Fruit fly (Drosophila melanogaster) whole organism, embryonic: ENCODE results near the gene D1.

Experiments
- Bteb2 ChIP-seq: fragments of 200-800 bp; sonication (Bioruptor generic); optimal IDR thresholded peaks from 2 replicates; lab custom pipeline; 2016; ENCODE audit warnings: missing biosample characterization, missing genetic modification characterization
- CG1024 ChIP-seq: fragments of 200-800 bp; sonication (Bioruptor generic); IDR thresholded peaks from 2 replicates; pipeline ENCODE4 v1.3.6; 2022; ENCODE audit warnings: missing biosample characterization, missing genetic modification characterization
- CG10274 ChIP-seq: fragments of 200-800 bp; sonication (Bioruptor generic); optimal IDR thresholded peaks from 3 replicates; lab custom pipeline; 2017; ENCODE audit warnings: missing biosample characterization, mild to moderate bottlenecking, missing genetic modification characterization
- CG11723 ChIP-seq: fragments of 200-800 bp; sonication (Bioruptor generic); optimal IDR thresholded peaks from 2 replicates; lab custom pipeline; 2017; ENCODE audit warnings: missing biosample characterization, mild to moderate bottlenecking, missing genetic modification characterization
- CG12391 ChIP-seq: fragments of 200-800 bp; sonication (Bioruptor generic); optimal IDR thresholded peaks from 3 replicates; lab custom pipeline; 2018; ENCODE audit warnings: missing biosample characterization, mild to moderate bottlenecking, missing genetic modification characterization, moderate library complexity
- CG12744 ChIP-seq: fragments of 200-800 bp; sonication (Bioruptor generic); optimal IDR thresholded peaks from 2 replicates; lab custom pipeline; 2016; ENCODE audit warnings: missing biosample characterization, missing genetic modification characterization
- CG13894 ChIP-seq: fragments of 200-800 bp; sonication (Bioruptor generic); optimal IDR thresholded peaks from 3 replicates; lab custom pipeline; 2018; ENCODE audit warnings: missing biosample characterization, mild to moderate bottlenecking, missing genetic modification characterization, moderate library complexity
- CG15514 ChIP-seq: fragments of 200-800 bp; sonication (Bioruptor generic); optimal IDR thresholded peaks from 3 replicates; lab custom pipeline; 2017; ENCODE audit warnings: missing biosample characterization, missing genetic modification characterization, mild to moderate bottlenecking, moderate library complexity, missing genetic modification reagents
- CG17359 ChIP-seq: fragments of 200-800 bp; sonication (Bioruptor generic); optimal IDR thresholded peaks from 3 replicates; lab custom pipeline; 2018; ENCODE audit warnings: missing biosample characterization, mild to moderate bottlenecking, missing genetic modification characterization, moderate library complexity
- CG17361 ChIP-seq: fragments of 200-800 bp; sonication (Bioruptor generic); IDR thresholded peaks from 3 replicates; pipeline ENCODE4 v1.3.6; 2022; ENCODE audit warnings: missing biosample characterization, missing genetic modification characterization
- CG17385 ChIP-seq: fragments of 200-800 bp; sonication (Bioruptor generic); optimal IDR thresholded peaks from 3 replicates; lab custom pipeline; 2018; ENCODE audit warnings: missing biosample characterization, mild to moderate bottlenecking, missing genetic modification characterization
- CG18619 ChIP-seq: fragments of 200-800 bp; sonication (Bioruptor generic); optimal IDR thresholded peaks from 3 replicates; lab custom pipeline; 2017; ENCODE audit warnings: missing biosample characterization, mild to moderate bottlenecking, missing genetic modification characterization
- CG31224 ChIP-seq: fragments of 200-800 bp; sonication (Bioruptor generic); IDR thresholded peaks from 2 replicates; pipeline ENCODE4 v1.3.6; 2022; ENCODE audit warnings: missing biosample characterization, missing genetic modification characterization
- CG42726 ChIP-seq: fragments of 200-800 bp; sonication (Bioruptor generic); IDR thresholded peaks from 2 replicates; pipeline ENCODE4 v1.3.6; 2022; ENCODE audit warnings: missing biosample characterization, missing genetic modification characterization; ENCODE audit not compliant: partially characterized antibody
- CG4617 ChIP-seq: fragments of 200-800 bp; sonication (Bioruptor generic); optimal IDR thresholded peaks from 3 replicates; lab custom pipeline; 2016; ENCODE audit warnings: missing biosample characterization, missing genetic modification characterization, borderline replicate concordance
- CG4730 ChIP-seq: fragments of 200-800 bp; sonication (Bioruptor generic); IDR thresholded peaks from 2 replicates; pipeline ENCODE4 v1.3.6; 2022; ENCODE audit warnings: missing biosample characterization, missing genetic modification characterization
- CG7271 ChIP-seq: fragments of 200-800 bp; sonication (Bioruptor generic); optimal IDR thresholded peaks from 2 replicates; lab custom pipeline; 2018; ENCODE audit warnings: missing biosample characterization, mild to moderate bottlenecking, missing genetic modification characterization, moderate library complexity
- CG7357 ChIP-seq: fragments of 200-800 bp; sonication (Bioruptor generic); IDR thresholded peaks from 3 replicates; pipeline ENCODE4 v1.3.6; 2022; ENCODE audit warnings: missing biosample characterization, missing genetic modification characterization
- CG7556 ChIP-seq: fragments of 200-800 bp; sonication (Bioruptor generic); optimal IDR thresholded peaks from 2 replicates; lab custom pipeline; 2017; ENCODE audit warnings: missing biosample characterization, mild to moderate bottlenecking, missing genetic modification characterization
- Camta ChIP-seq: fragments of 200-800 bp; sonication (Bioruptor generic); optimal IDR thresholded peaks from 2 replicates; lab custom pipeline; 2016; ENCODE audit warnings: missing biosample characterization, missing genetic modification characterization
- CoRest ChIP-seq: fragments of 200-800 bp; sonication (Bioruptor generic); optimal IDR thresholded peaks from 3 replicates; lab custom pipeline; 2018; ENCODE audit warnings: missing biosample characterization, mild to moderate bottlenecking, missing genetic modification characterization, moderate library complexity
- Dfd ChIP-seq, 2 experiments: fragments of >200 bp; optimal IDR thresholded peaks; 2 replicates each; lab custom pipeline; 2017; ENCODE audit warnings: missing biosample characterization in 2 of 2, missing genetic modification characterization in 2 of 2
- Doc2 ChIP-seq: fragments of 200-800 bp; sonication (Bioruptor generic); IDR thresholded peaks from 2 replicates; pipeline ENCODE4 v1.3.6; 2022; ENCODE audit warnings: missing biosample characterization, missing genetic modification characterization
- Fer1 ChIP-seq: fragments of 200-800 bp; sonication (Bioruptor generic); optimal IDR thresholded peaks from 2 replicates; lab custom pipeline; 2017; ENCODE audit warnings: missing biosample characterization, mild to moderate bottlenecking, missing genetic modification characterization
- HLH4C ChIP-seq: fragments of 200-800 bp; sonication (Bioruptor generic); IDR thresholded peaks from 3 replicates; pipeline ENCODE4 v1.3.6; 2022; ENCODE audit warnings: missing biosample characterization, missing genetic modification characterization; ENCODE audit not compliant: partially characterized antibody
- HLH54F ChIP-seq: fragments of 200-800 bp; sonication (Bioruptor generic); optimal IDR thresholded peaks from 3 replicates; lab custom pipeline; 2016; ENCODE audit warnings: missing biosample characterization, missing genetic modification characterization
- Neu2 ChIP-seq: fragments of 200-800 bp; sonication (Bioruptor generic); optimal IDR thresholded peaks from 3 replicates; lab custom pipeline; 2016; ENCODE audit warnings: missing biosample characterization, missing genetic modification characterization, borderline replicate concordance
- Side ChIP-seq: fragments of 200-800 bp; sonication (Bioruptor generic); optimal IDR thresholded peaks from 2 replicates; lab custom pipeline; 2016; ENCODE audit warnings: missing biosample characterization, missing genetic modification characterization
- Six4 ChIP-seq: fragments of 200-800 bp; sonication (Bioruptor generic); optimal IDR thresholded peaks from 2 replicates; lab custom pipeline; 2016; ENCODE audit warnings: missing biosample characterization, missing genetic modification characterization
- Xbp1 ChIP-seq: fragments of 200-800 bp; sonication (Bioruptor generic); optimal IDR thresholded peaks from 3 replicates; lab custom pipeline; 2016; ENCODE audit warnings: missing biosample characterization, mild to moderate bottlenecking, missing genetic modification characterization
- YL-1 ChIP-seq: fragments of 200-800 bp; sonication (Bioruptor generic); optimal IDR thresholded peaks from 3 replicates; lab custom pipeline; 2017; ENCODE audit warnings: missing biosample characterization, mild to moderate bottlenecking, missing genetic modification characterization
- ac ChIP-seq: fragments of 200-800 bp; sonication (Bioruptor generic); optimal IDR thresholded peaks from 3 replicates; lab custom pipeline; 2017; ENCODE audit warnings: missing biosample characterization, mild to moderate bottlenecking, missing genetic modification characterization
- az2 ChIP-seq: fragments of 200-800 bp; sonication (Bioruptor generic); optimal IDR thresholded peaks from 3 replicates; lab custom pipeline; 2016; ENCODE audit warnings: missing biosample characterization, missing genetic modification characterization
- cg ChIP-seq: fragments of 200-800 bp; sonication (Bioruptor generic); optimal IDR thresholded peaks from 3 replicates; lab custom pipeline; 2019; ENCODE audit warnings: missing biosample characterization, mild to moderate bottlenecking, missing genetic modification characterization, moderate library complexity
- chif ChIP-seq, 2 experiments: fragments of 200-800 bp; sonication (Bioruptor generic); optimal IDR thresholded peaks; 3 replicates each; lab custom pipeline; 2016; ENCODE audit warnings: missing biosample characterization in 2 of 2, missing genetic modification characterization in 2 of 2
- disco-r ChIP-seq: fragments of 200-800 bp; sonication (Bioruptor generic); optimal IDR thresholded peaks from 2 replicates; lab custom pipeline; 2016; ENCODE audit warnings: missing biosample characterization, missing genetic modification characterization
- dmrt11E ChIP-seq: fragments of 200-800 bp; sonication (Bioruptor generic); optimal IDR thresholded peaks from 3 replicates; lab custom pipeline; 2018; ENCODE audit warnings: missing biosample characterization, mild to moderate bottlenecking, missing genetic modification characterization, moderate library complexity
- fd96Cb ChIP-seq: fragments of 200-800 bp; sonication (Bioruptor generic); optimal IDR thresholded peaks from 2 replicates; lab custom pipeline; 2018; ENCODE audit warnings: missing biosample characterization, mild to moderate bottlenecking, missing genetic modification characterization, moderate library complexity
- ftz-f1 ChIP-seq: fragments of 200-800 bp; sonication (Bioruptor generic); optimal IDR thresholded peaks from 2 replicates; lab custom pipeline; 2016; ENCODE audit warnings: missing biosample characterization, missing genetic modification characterization
- hkb ChIP-seq, 2 experiments: fragments of 200-800 bp in 1 of 2; fragments of >200 bp in 1 of 2; sonication (Bioruptor generic) in 1 of 2; IDR thresholded peaks in 1 of 2; optimal IDR thresholded peaks in 1 of 2; 2 replicates each; pipeline versions ENCODE4 v1.3.6 to Lab custom; 2017 to 2022; ENCODE audit warnings: missing biosample characterization in 1 of 2, missing genetic modification characterization in 1 of 2
- ro ChIP-seq: fragments of 200-800 bp; sonication (Bioruptor generic); IDR thresholded peaks from 2 replicates; pipeline ENCODE4 v1.3.6; 2022; ENCODE audit warnings: missing biosample characterization, missing genetic modification characterization
- sens-2 ChIP-seq: fragments of 200-800 bp; sonication (Bioruptor generic); IDR thresholded peaks from 2 replicates; pipeline ENCODE4 v1.3.6; 2022; ENCODE audit warnings: missing biosample characterization, missing genetic modification characterization
- shn ChIP-seq: fragments of 200-800 bp; sonication (Bioruptor generic); optimal IDR thresholded peaks from 3 replicates; lab custom pipeline; 2016; ENCODE audit warnings: missing biosample characterization, missing genetic modification characterization
- sisA ChIP-seq: fragments of 200-800 bp; sonication (Bioruptor generic); IDR thresholded peaks from 2 replicates; pipeline ENCODE4 v1.3.6; 2022; ENCODE audit warnings: missing biosample characterization, missing genetic modification characterization
- slou ChIP-seq: fragments of 200-800 bp; sonication (Bioruptor generic); optimal IDR thresholded peaks from 3 replicates; lab custom pipeline; 2016; ENCODE audit warnings: missing biosample characterization, missing genetic modification characterization
- toy ChIP-seq: fragments of 200-800 bp; sonication (Bioruptor generic); IDR thresholded peaks from 2 replicates; pipeline ENCODE4 v1.3.6; 2022; ENCODE audit warnings: missing biosample characterization, missing genetic modification characterization
- trem ChIP-seq: fragments of 200-800 bp; optimal IDR thresholded peaks from 3 replicates; lab custom pipeline; 2019; ENCODE audit warnings: missing biosample characterization, mild to moderate bottlenecking, missing genetic modification characterization, moderate library complexity
- trh ChIP-seq: fragments of 200-800 bp; sonication (Bioruptor generic); optimal IDR thresholded peaks from 2 replicates; lab custom pipeline; 2016; ENCODE audit warnings: missing biosample characterization, missing genetic modification characterization

The D1 gene

DNA sequence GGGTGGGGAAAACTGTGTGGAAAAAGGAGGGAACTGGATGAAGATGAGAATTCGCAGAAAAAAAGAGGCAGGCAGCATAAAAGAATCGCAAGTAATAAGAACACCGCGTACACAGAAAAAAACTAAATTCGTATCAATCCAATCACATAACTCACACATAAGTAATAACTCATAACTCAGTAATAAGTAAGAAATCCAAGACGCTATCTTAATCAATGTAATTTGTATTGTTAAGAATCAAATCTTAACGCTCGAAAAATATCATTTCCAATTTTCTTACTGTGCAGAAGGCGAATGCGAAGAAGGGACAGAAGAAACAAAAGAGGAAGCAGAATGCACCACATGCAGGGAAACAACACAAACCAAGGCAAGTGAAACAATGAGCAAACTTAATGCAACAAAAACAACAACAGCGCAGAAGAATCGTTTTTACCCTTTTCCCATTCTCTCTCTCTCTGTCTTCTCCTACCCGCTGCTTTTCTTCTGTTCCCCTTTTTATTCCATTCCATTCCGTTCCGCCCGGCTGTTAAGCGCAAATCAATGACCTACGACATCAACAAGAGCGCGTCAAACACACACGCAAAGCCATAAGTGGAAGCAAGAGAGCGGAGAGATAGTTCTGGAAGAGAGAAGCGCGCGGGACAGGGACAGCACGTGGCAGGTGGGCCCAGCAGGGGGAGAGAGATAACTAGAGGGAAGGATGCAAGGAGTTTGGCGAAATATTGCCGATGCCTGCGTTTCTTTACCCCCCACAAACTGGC lies 11.2 kb downstream of the D1 start (continued):
- TF ChIP-seq shn (GFP tag; lab: Kevin White, UChicago) (peak; percentile 75), slou (GFP tag; lab: Kevin White, UChicago) (peak; percentile 38), Camta (peak; percentile 81), disco-r (GFP tag; lab: Kevin White, UChicago) (no peak), az2 (peak; percentile 79), CoRest (tag; lab: Kevin White, UChicago) (peak; percentile 80), CG12391 (tag; lab: Kevin White, UChicago) (peak; percentile 87), Dfd (GFP tag; optimal IDR thresholded peaks at IDR 0.05; lab: Kevin White, UChicago) (no peak), sens-2 (peak; percentile 55), ftz-f1 (GFP tag; lab: Kevin White, UChicago) (no peak), CG17359 (tag; lab: Kevin White, UChicago) (peak; percentile 75), Doc2 (no peak), sisA (GFP tag; lab: Robert Waterston, UW) (peak; percentile 62), HLH54F (GFP tag; lab: Kevin White, UChicago) (peak; percentile 57), Six4 (GFP tag; lab: Kevin White, UChicago) (peak; percentile 90), CG11723 (peak; percentile 55), CG31224 (GFP tag; lab: Robert Waterston, UW) (no peak), HLH4C (GFP tag; lab: Robert Waterston, UW) (no peak), YL-1 (GFP tag; lab: Kevin White, UChicago) (peak; percentile 18), Xbp1 (GFP tag; lab: Kevin White, UChicago) (peak; percentile 81), ro (GFP tag; lab: Robert Waterston, UW) (peak; percentile 53; the same call in 1 of the 2 replicates), CG17385 (GFP tag; lab: Kevin White, UChicago) (peak; percentile 69), Neu2 (GFP tag; lab: Kevin White, UChicago) (no peak), CG1024 (peak; percentile 42; the same call in 1 of the 2 replicates), CG4730 (GFP tag; lab: Robert Waterston, UW) (0 out of 2 replicates have a peak, but pooled peaks have one; percentile 38), CG10274 (GFP tag; lab: Kevin White, UChicago) (no peak), Fer1 (GFP tag; lab: Kevin White, UChicago) (peak; percentile 42), CG18619 (peak; percentile 49), ac (no peak), CG4617 (GFP tag; lab: Kevin White, UChicago) (peak; percentile 28), CG15514 (GFP tag; lab: Kevin White, UChicago) (peak; percentile 3), chif (GFP tag; optimal IDR thresholded peaks at IDR 0.05; lab: Kevin White, UChicago) (peak; percentile 86 to 90), CG17361 (peak; percentile 89), fd96Cb (tag; lab: Kevin White, UChicago) (peak; percentile 81), trh (peak; percentile 76), Side (GFP tag; lab: Kevin White, UChicago) (peak; percentile 88), hkb (optimal IDR thresholded peaks at IDR 0.05; lab: Kevin White, UChicago) (no peak), hkb (GFP tag; IDR thresholded peaks at IDR 0.05; lab: Robert Waterston, UW) (peak; percentile 80), CG7271 (tag; lab: Kevin White, UChicago) (no peak), trem (tag; lab: Kevin White, UChicago) (peak; percentile 80), toy (no peak), Bteb2 (GFP tag; lab: Kevin White, UChicago) (peak; percentile 62), CG7556 (peak; percentile 79), CG13894 (tag; lab: Kevin White, UChicago) (no peak), cg (peak; percentile 69), CG12744 (GFP tag; lab: Kevin White, UChicago) (peak; percentile 31), CG42726 (no peak), dmrt11E (tag; lab: Kevin White, UChicago) (peak; percentile 92), CG7357 (GFP tag; lab: Robert Waterston, UW) (peak; percentile 36; the same call in 1 of the 3 replicates)
